Fruit fly (Drosophila melanogaster): Measurements from ENCODE around the gene CG31862.

DNA sequence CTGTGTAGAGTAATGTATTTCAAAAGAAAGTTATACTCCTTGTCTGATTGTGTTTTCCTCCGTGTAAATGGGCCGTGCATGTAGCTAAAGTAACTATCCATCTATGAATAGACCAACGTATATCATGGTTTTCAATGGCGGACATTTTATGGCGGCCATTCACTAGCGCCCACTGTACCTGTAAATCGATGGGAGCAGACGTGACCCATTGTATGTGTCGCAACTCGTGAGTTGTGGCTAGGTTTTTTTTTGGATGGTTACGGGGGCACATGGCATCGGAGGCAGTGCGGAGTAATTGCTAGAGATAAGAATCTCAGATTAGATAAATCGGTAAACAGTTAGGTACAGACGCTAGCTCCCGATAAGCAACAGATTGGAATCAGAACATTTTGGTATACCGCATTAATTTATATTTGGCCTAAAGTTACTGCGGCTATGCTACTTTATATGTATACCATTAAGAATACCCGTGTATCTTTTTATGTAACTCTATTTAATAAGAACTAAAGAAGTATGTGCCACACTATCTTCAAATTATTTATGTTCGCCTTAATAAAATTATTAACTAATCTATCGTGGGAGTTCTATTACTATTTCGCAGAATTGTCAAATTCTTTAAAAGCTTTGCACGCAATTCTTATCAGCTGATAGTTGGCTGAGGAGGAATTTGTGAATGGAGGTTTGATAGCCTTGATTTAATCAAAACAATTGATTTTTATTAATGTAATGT lies 7.7 kb downstream of the CG31862 start:
- no peak for TF ChIP-seq CG11294 (GFP tag; IDR thresholded peaks at IDR 0.05)
- no peak for TF ChIP-seq CG6276 (GFP tag; optimal IDR thresholded peaks at IDR 0.05)
- no peak for TF ChIP-seq dsx (GFP tag; optimal IDR thresholded peaks at IDR 0.05; ENCODE audit: poor library complexity, severe bottlenecking)
- no peak for TF ChIP-seq CG6163 (GFP tag; IDR thresholded peaks at IDR 0.05)
- no peak for TF ChIP-seq CG16779 (tag; optimal IDR thresholded peaks at IDR 0.05)
- TF ChIP-seq CG6854 (GFP tag; optimal IDR thresholded peaks at IDR 0.05): no peak
- no peak for TF ChIP-seq Eip78C (GFP tag)
